Fruit fly (Drosophila melanogaster): Measurements from ENCODE around the gene CG3857.

Gene CG3857

dm6 chrX:1952898-1953297 is 13.1 kb upstream of the CG3857 start (continued):
- TF ChIP-seq shn (GFP tag; optimal IDR thresholded peaks at IDR 0.05) (peak; percentile 67), H2.0 (GFP tag; IDR thresholded peaks at IDR 0.05) (peak; percentile 60), NK7.1 (GFP tag; optimal IDR thresholded peaks at IDR 0.05) (no peak), aop (GFP tag; IDR thresholded peaks at IDR 0.05) (no peak; the same call in 1 of the 2 replicates), psq (GFP tag; optimal IDR thresholded peaks at IDR 0.05) (peak; percentile 31), fru (optimal IDR thresholded peaks at IDR 0.05) (no peak), Fer1 (GFP tag; optimal IDR thresholded peaks at IDR 0.05) (peak; percentile 32), Xbp1 (GFP tag; optimal IDR thresholded peaks at IDR 0.05) (peak; percentile 85), exex (tag; optimal IDR thresholded peaks at IDR 0.05) (no peak), jing (GFP tag; optimal IDR thresholded peaks at IDR 0.05) (no peak), oc (tag; optimal IDR thresholded peaks at IDR 0.05) (no peak), cad (GFP tag; optimal IDR thresholded peaks at IDR 0.05) (no peak), Fer3 (tag; optimal IDR thresholded peaks at IDR 0.05) (peak; percentile 39), CG2120 (GFP tag; optimal IDR thresholded peaks at IDR 0.05) (peak; percentile 66), CHES-1-like (GFP tag; optimal IDR thresholded peaks at IDR 0.05) (peak; percentile 50), wek (GFP tag; optimal IDR thresholded peaks at IDR 0.05) (no peak), CG16863 (GFP tag; optimal IDR thresholded peaks at IDR 0.05) (peak; percentile 52), CG17568 (GFP tag; optimal IDR thresholded peaks at IDR 0.05) (no peak), HLH54F (GFP tag; optimal IDR thresholded peaks at IDR 0.05) (peak; percentile 68), Xrp1 (GFP tag; IDR thresholded peaks at IDR 0.05) (peak; percentile 28; the same call in 1 of the 2 replicates), Stat92E (GFP tag; optimal IDR thresholded peaks at IDR 0.05) (peak in 1 of 3 experiments; percentile 33), Ptx1 (GFP tag; IDR thresholded peaks at IDR 0.05) (peak; percentile 88), ems (GFP tag; optimal IDR thresholded peaks at IDR 0.05) (no peak), CG17829 (tag; optimal IDR thresholded peaks at IDR 0.05) (peak; percentile 69), CG11093 (GFP tag; IDR thresholded peaks at IDR 0.05) (peak; percentile 35; the same call in 1 of the 3 replicates), CG3838 (GFP tag; optimal IDR thresholded peaks at IDR 0.05) (no peak), CG2712 (tag; optimal IDR thresholded peaks at IDR 0.05) (peak; percentile 60), Dll (GFP tag; IDR thresholded peaks at IDR 0.05; ENCODE audit: partially characterized antibody) (no peak), CG9215 (GFP tag; IDR thresholded peaks at IDR 0.05) (peak; percentile 77), CG4282 (GFP tag; optimal IDR thresholded peaks at IDR 0.05) (peak; percentile 70), Sin3A (optimal IDR thresholded peaks at IDR 0.05) (no peak), CG31365 (tag; optimal IDR thresholded peaks at IDR 0.05) (peak; percentile 38), CG2875 (GFP tag; optimal IDR thresholded peaks at IDR 0.05) (no peak), ro (GFP tag; IDR thresholded peaks at IDR 0.05) (peak; percentile 45; the same call in 1 of the 2 replicates), crp (GFP tag; optimal IDR thresholded peaks at IDR 0.05) (peak in 1 of 2 experiments; percentile 15), chinmo (GFP tag; IDR thresholded peaks at IDR 0.05; ENCODE audit: partially characterized antibody) (peak; percentile 36; the same call in 1 of the 4 replicates), hbn (GFP tag; IDR thresholded peaks at IDR 0.05; ENCODE audit: partially characterized antibody) (no peak), nmo (GFP tag; optimal IDR thresholded peaks at IDR 0.05) (peak; percentile 57), CG33557 (GFP tag; optimal IDR thresholded peaks at IDR 0.05) (no peak), wor (GFP tag; IDR thresholded peaks at IDR 0.05) (no peak), CG11560 (tag; IDR thresholded peaks at IDR 0.05) (peak; percentile 84), pzg (GFP tag; optimal IDR thresholded peaks at IDR 0.05) (peak; percentile 37), dm (GFP tag; optimal IDR thresholded peaks at IDR 0.05) (peak; percentile 28), BEAF-32 (GFP tag; optimal IDR thresholded peaks at IDR 0.05) (peak; percentile 10), D (optimal IDR thresholded peaks at IDR 0.05) (no peak), D (GFP tag; optimal IDR thresholded peaks at IDR 0.05) (no peak), grn (GFP tag; optimal IDR thresholded peaks at IDR 0.05) (no peak), Dad (GFP tag; optimal IDR thresholded peaks at IDR 0.05) (peak; percentile 55), dan (GFP tag; IDR thresholded peaks at IDR 0.05) (0 out of 2 replicates have a peak, but pooled peaks have one; percentile 31), lilli (GFP tag; optimal IDR thresholded peaks at IDR 0.05) (peak; percentile 64), sisA (GFP tag; IDR thresholded peaks at IDR 0.05) (peak; percentile 94), az2 (GFP tag; optimal IDR thresholded peaks at IDR 0.05) (peak; percentile 53)

All from whole organism, embryonic.